Worm (Caenorhabditis elegans) whole organism, L3 larva: ENCODE measurements around the gene cysl-2.

Experiments used
- R02D3.7 ChIP-seq: fragments of 150-350 bp; optimal IDR thresholded peaks from 2 replicates; lab custom pipeline; 2014; ENCODE audit warnings: missing biosample characterization, missing genetic modification characterization
- ama-1 ChIP-seq: fragments of 150-350 bp; optimal IDR thresholded peaks from 2 replicates; lab custom pipeline; 2018
- ceh-82 ChIP-seq: fragments of 150-350 bp; optimal IDR thresholded peaks from 2 replicates; lab custom pipeline; 2014; ENCODE audit warnings: missing biosample characterization, missing genetic modification characterization
- elt-2 ChIP-seq: sonication (generic microtip); optimal IDR thresholded peaks from 2 replicates; lab custom pipeline; 2016; ENCODE audit warnings: missing genetic modification reagents, mild to moderate bottlenecking, missing genetic modification characterization, missing compliant biosample characterization
- nhr-11 ChIP-seq: fragments of 150-350 bp; optimal IDR thresholded peaks from 2 replicates; lab custom pipeline; 2014; ENCODE audit warnings: missing biosample characterization, missing genetic modification characterization
- snpc-4 ChIP-seq: fragments of 150-350 bp; optimal IDR thresholded peaks from 2 replicates; lab custom pipeline; 2014; ENCODE audit warnings: missing biosample characterization, missing genetic modification characterization
- zag-1 ChIP-seq: fragments of 150-350 bp; optimal IDR thresholded peaks from 2 replicates; lab custom pipeline; 2014; ENCODE audit warnings: missing biosample characterization, missing genetic modification characterization

ce11 chrII:14515017-14515416 is 20.8 kb upstream of the cysl-2 start, which contains the start of gene K10H10.9:
- TF ChIP-seq zag-1 (tag; lab: Kevin White, UChicago), result no peak
- no peak for TF ChIP-seq ama-1
- no peak for TF ChIP-seq elt-2
- no peak for TF ChIP-seq R02D3.7 (tag; lab: Kevin White, UChicago)
- TF ChIP-seq nhr-11 (tag; lab: Kevin White, UChicago), result no peak
- TF ChIP-seq ceh-82 (tag; lab: Kevin White, UChicago), result no peak
- no peak for TF ChIP-seq snpc-4 (tag; lab: Kevin White, UChicago)
